Worm (Caenorhabditis elegans): Measurements from ENCODE around the gene C02E7.7.

ce11 chrV:4905953-4906352 lies 12.4 kb downstream of the C02E7.7 start, which contains the start of gene ugt-14:
- TF ChIP-seq T22C8.4 (GFP tag; IDR thresholded peaks at IDR 0.05) (no peak), ref-1 (GFP tag; conservative IDR thresholded peaks at IDR 0.05) (no peak), flt-1 (GFP tag; IDR thresholded peaks at IDR 0.05) (no peak), med-1 (GFP tag; optimal IDR thresholded peaks at IDR 0.05; ENCODE audit: insufficient read depth) (no peak)

All from whole organism, midembryonic.